Fruit fly (Drosophila melanogaster) Kc167 (cell line): ENCODE measurements around the gene CG13796.

ENCODE experiments used
- insv ChIP-seq: fragments of >200 bp; optimal IDR thresholded peaks from 3 replicates; lab custom pipeline; 2018; ENCODE audit warnings: missing external identifiers
- ttk ChIP-seq: sonication (Bioruptor generic); optimal IDR thresholded peaks from 2 replicates; lab custom pipeline; 2017; ENCODE audit warnings: missing external identifiers

dm6 chr2L:7744739-7745138, 12.3 kb upstream of the CG13796 start, which contains the start of gene CG7214:
- TF ChIP-seq insv (lab: Kevin White, UChicago): no peak
- TF ChIP-seq ttk (lab: Kevin White, UChicago): no peak
